Worm (Caenorhabditis elegans) whole organism, L4 larva: ENCODE measurements around the gene C29E4.13.

Source experiments
- gei-8 ChIP-seq: fragments of 200-800 bp; sonication (Bioruptor generic); optimal IDR thresholded peaks from 2 replicates; lab custom pipeline; 2018; ENCODE audit warnings: mild to moderate bottlenecking, missing genetic modification characterization, missing compliant biosample characterization
- nhr-77 ChIP-seq: fragments of 150-350 bp; optimal IDR thresholded peaks from 2 replicates; lab custom pipeline; 2014; ENCODE audit warnings: missing biosample characterization, missing genetic modification characterization
- ztf-11 ChIP-seq: fragments of 150-350 bp; optimal IDR thresholded peaks from 2 replicates; lab custom pipeline; 2014; ENCODE audit warnings: missing biosample characterization, missing genetic modification characterization

DNA sequence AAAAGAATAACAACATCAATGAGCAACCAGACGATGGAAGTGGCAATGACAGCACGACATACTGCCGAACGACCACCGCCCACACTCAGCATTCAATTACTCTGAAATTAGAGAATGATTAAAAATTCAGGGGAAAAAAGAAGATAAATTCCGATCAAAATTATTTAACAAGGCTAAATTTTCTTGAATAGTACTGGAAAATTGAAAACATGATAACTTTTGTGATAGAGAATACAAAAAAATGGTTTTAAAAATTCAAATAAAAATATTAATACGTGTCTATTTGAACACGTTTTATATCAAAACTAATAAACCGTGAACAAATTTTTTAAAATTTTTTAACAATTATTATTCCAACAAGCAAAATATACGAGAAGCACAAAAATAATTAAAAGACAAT is 10.8 kb downstream of the C29E4.13 start, which contains the start of gene gly-3:
- TF ChIP-seq ztf-11 (tag; lab: Kevin White, UChicago) (no peak), nhr-77 (tag; lab: Kevin White, UChicago) (no peak), gei-8 (GFP tag; lab: Kevin White, UChicago) (no peak)
